Worm (Caenorhabditis elegans) whole organism, mixed stage, embryonic: ENCODE measurements around the gene R08C7.12.
A peak's percentile ranks its signal among the peaks of the same experiment; 100 is the strongest.

Experiments used
- bed-3 ChIP-seq: fragments of 200-800 bp; sonication (Bioruptor generic); optimal IDR thresholded peaks from 3 replicates; lab custom pipeline; 2018; ENCODE audit warnings: mild to moderate bottlenecking, missing genetic modification characterization, moderate library complexity, missing compliant biosample characterization
- blmp-1 ChIP-seq: fragments of 150-350 bp; optimal IDR thresholded peaks from 2 replicates; lab custom pipeline; 2014; ENCODE audit warnings: missing biosample characterization, missing genetic modification characterization
- ceh-43 ChIP-seq: fragments of 200-800 bp; sonication (Bioruptor generic); optimal IDR thresholded peaks from 2 replicates; lab custom pipeline; 2018; ENCODE audit warnings: mild to moderate bottlenecking, missing genetic modification characterization, moderate library complexity, missing compliant biosample characterization
- ceh-83 ChIP-seq: fragments of 200-800 bp; sonication (Bioruptor generic); optimal IDR thresholded peaks from 2 replicates; lab custom pipeline; 2018; ENCODE audit warnings: mild to moderate bottlenecking, missing genetic modification characterization, missing compliant biosample characterization
- ces-1 ChIP-seq: fragments of 150-350 bp; optimal IDR thresholded peaks from 2 replicates; lab custom pipeline; 2014; ENCODE audit warnings: missing biosample characterization, missing genetic modification reagents, missing genetic modification characterization
- cnd-1 ChIP-seq: fragments of 200-800 bp; sonication (Bioruptor generic); optimal IDR thresholded peaks from 2 replicates; lab custom pipeline; 2018; ENCODE audit warnings: mild to moderate bottlenecking, missing genetic modification characterization, missing compliant biosample characterization
- drap-1 ChIP-seq: fragments of 200-800 bp; sonication (Bioruptor generic); optimal IDR thresholded peaks from 3 replicates; lab custom pipeline; 2018; ENCODE audit warnings: mild to moderate bottlenecking, missing genetic modification characterization, missing compliant biosample characterization
- elt-1 ChIP-seq: sonication (generic microtip); optimal IDR thresholded peaks from 2 replicates; lab custom pipeline; 2017; ENCODE audit warnings: missing genetic modification characterization, mild to moderate bottlenecking, missing compliant biosample characterization, antibody characterized with exemption, moderate library complexity, borderline replicate concordance; ENCODE audit not compliant: insufficient read depth
- elt-3 ChIP-seq: fragments of 150-350 bp; optimal IDR thresholded peaks from 2 replicates; lab custom pipeline; 2014; ENCODE audit warnings: missing biosample characterization, missing genetic modification characterization
- flh-1 ChIP-seq: fragments of 200-800 bp; sonication (Bioruptor generic); optimal IDR thresholded peaks from 2 replicates; lab custom pipeline; 2018; ENCODE audit warnings: mild to moderate bottlenecking, missing genetic modification characterization, moderate library complexity, missing compliant biosample characterization
- hlh-1 ChIP-seq: fragments of 150-350 bp; optimal IDR thresholded peaks from 2 replicates; lab custom pipeline; 2014; ENCODE audit warnings: missing biosample characterization, missing genetic modification reagents, missing genetic modification characterization
- lin-13 ChIP-seq: fragments of 150-350 bp; optimal IDR thresholded peaks from 2 replicates; lab custom pipeline; 2014; ENCODE audit warnings: missing biosample characterization, missing genetic modification characterization
- lin-32 ChIP-seq: fragments of 200-800 bp; sonication (Bioruptor generic); optimal IDR thresholded peaks from 2 replicates; lab custom pipeline; 2018; ENCODE audit warnings: mild to moderate bottlenecking, missing genetic modification characterization, missing compliant biosample characterization
- lsy-2 ChIP-seq: fragments of 150-350 bp; optimal IDR thresholded peaks from 2 replicates; lab custom pipeline; 2014; ENCODE audit warnings: missing biosample characterization, missing genetic modification characterization
- mab-5 ChIP-seq: fragments of 150-350 bp; optimal IDR thresholded peaks from 2 replicates; lab custom pipeline; 2014; ENCODE audit warnings: missing biosample characterization, missing genetic modification characterization
- mep-1 ChIP-seq: fragments of 150-350 bp; optimal IDR thresholded peaks from 2 replicates; lab custom pipeline; 2017; ENCODE audit warnings: missing biosample characterization, missing genetic modification reagents, missing genetic modification characterization, inconsistent platforms
- mls-2 ChIP-seq: sonication (generic microtip); optimal IDR thresholded peaks from 2 replicates; lab custom pipeline; 2016; ENCODE audit warnings: mild to moderate bottlenecking, missing genetic modification characterization, moderate library complexity, missing compliant biosample characterization
- nhr-2 ChIP-seq: fragments of 150-350 bp; optimal IDR thresholded peaks from 2 replicates; lab custom pipeline; 2014; ENCODE audit warnings: missing biosample characterization, missing genetic modification characterization
- nhr-237 ChIP-seq: fragments of 150-350 bp; optimal IDR thresholded peaks from 2 replicates; lab custom pipeline; 2014; ENCODE audit warnings: missing biosample characterization, missing genetic modification characterization
- nhr-28 ChIP-seq: fragments of 150-350 bp; optimal IDR thresholded peaks from 2 replicates; lab custom pipeline; 2014; ENCODE audit warnings: missing biosample characterization, missing genetic modification characterization
- nhr-76 ChIP-seq: sonication (generic microtip); optimal IDR thresholded peaks from 2 replicates; lab custom pipeline; 2017; ENCODE audit warnings: missing biosample characterization, missing genetic modification characterization
- pha-4 ChIP-seq: fragments of 150-350 bp; optimal IDR thresholded peaks from 2 replicates; lab custom pipeline; 2018; ENCODE audit warnings: missing biosample characterization, missing genetic modification reagents, missing genetic modification characterization
- sem-2 ChIP-seq: fragments of 200-800 bp; sonication (Bioruptor generic); optimal IDR thresholded peaks from 2 replicates; lab custom pipeline; 2018; ENCODE audit warnings: mild to moderate bottlenecking, missing genetic modification characterization, missing compliant biosample characterization
- snpc-4 ChIP-seq: fragments of 150-350 bp; optimal IDR thresholded peaks from 2 replicates; lab custom pipeline; 2014; ENCODE audit warnings: missing biosample characterization, missing genetic modification characterization
- sptf-1 ChIP-seq: sonication (generic microtip); optimal IDR thresholded peaks from 2 replicates; lab custom pipeline; 2017; ENCODE audit warnings: mild to moderate bottlenecking, missing genetic modification characterization, moderate library complexity, missing compliant biosample characterization
- tbx-8 ChIP-seq: fragments of 200-800 bp; sonication (Bioruptor generic); optimal IDR thresholded peaks from 2 replicates; lab custom pipeline; 2018; ENCODE audit warnings: mild to moderate bottlenecking, missing genetic modification characterization, moderate library complexity, missing compliant biosample characterization
- unc-120 ChIP-seq: sonication (generic microtip); optimal IDR thresholded peaks from 2 replicates; lab custom pipeline; 2017; ENCODE audit warnings: missing genetic modification characterization, missing compliant biosample characterization; ENCODE audit not compliant: poor library complexity, severe bottlenecking
- unc-62 ChIP-seq: fragments of 150-350 bp; optimal IDR thresholded peaks from 2 replicates; lab custom pipeline; 2014; ENCODE audit warnings: missing biosample characterization, missing genetic modification reagents, missing genetic modification characterization
- zip-8 ChIP-seq: fragments of 150-350 bp; optimal IDR thresholded peaks from 2 replicates; lab custom pipeline; 2014; ENCODE audit warnings: missing biosample characterization, missing genetic modification characterization
- ztf-11 ChIP-seq: fragments of 150-350 bp; optimal IDR thresholded peaks from 2 replicates; lab custom pipeline; 2014; ENCODE audit warnings: missing biosample characterization, missing genetic modification characterization

R08C7.12 gene

ce11 chrIV:4447367-4447766 lies 2.2 kb upstream of the R08C7.12 start:
- no peak for TF ChIP-seq mep-1 (tag; lab: Kevin White, UChicago)
- no peak for TF ChIP-seq ceh-83 (GFP tag; lab: Kevin White, UChicago)
- no peak for TF ChIP-seq bed-3 (GFP tag; lab: Kevin White, UChicago)
- no peak for TF ChIP-seq ceh-43 (GFP tag; lab: Kevin White, UChicago)

- TF ChIP-seq flh-1 (GFP tag; lab: Kevin White, UChicago) (no peak), lsy-2 (tag; lab: Kevin White, UChicago) (no peak), drap-1 (GFP tag; lab: Kevin White, UChicago) (no peak), cnd-1 (tag; lab: Kevin White, UChicago) (peak; percentile 89), snpc-4 (tag; lab: Kevin White, UChicago) (no peak), mep-1 (tag; lab: Kevin White, UChicago) (no peak), ces-1 (GFP tag; lab: Kevin White, UChicago) (peak; percentile 62), ztf-11 (tag; lab: Kevin White, UChicago) (no peak), mls-2 (no peak), hlh-1 (tag; lab: Kevin White, UChicago) (peak; percentile 88), bed-3 (GFP tag; lab: Kevin White, UChicago) (no peak), ceh-43 (GFP tag; lab: Kevin White, UChicago) (no peak), blmp-1 (tag; lab: Kevin White, UChicago) (no peak), sem-2 (no peak), lin-32 (GFP tag; lab: Kevin White, UChicago) (peak; percentile 97), zip-8 (peak; percentile 30), elt-1 (tag; lab: Kevin White, UChicago) (no peak)
- TF ChIP-seq, all 35 proteins: peak for 5
These were observed 1.2 kb upstream of the R08C7.12 start for ce11 chrIV:4448343-4448742.

- TF ChIP-seq snpc-4 (tag; lab: Kevin White, UChicago), result no peak
- TF ChIP-seq drap-1 (GFP tag; lab: Kevin White, UChicago), result no peak
- TF ChIP-seq elt-3 (tag; lab: Kevin White, UChicago), result no peak
- TF ChIP-seq lin-13 (tag; lab: Kevin White, UChicago), result no peak
- TF ChIP-seq ceh-83 (GFP tag; lab: Kevin White, UChicago), result no peak
- TF ChIP-seq nhr-76 (tag; lab: Kevin White, UChicago), result no peak
- TF ChIP-seq nhr-237, result no peak
- TF ChIP-seq lsy-2 (tag; lab: Kevin White, UChicago), result no peak
- TF ChIP-seq blmp-1 (tag; lab: Kevin White, UChicago), result no peak
- no peak for TF ChIP-seq unc-62
- no peak for TF ChIP-seq unc-120
- TF ChIP-seq sptf-1 (tag; lab: Kevin White, UChicago), result no peak
- TF ChIP-seq hlh-1 (tag; lab: Kevin White, UChicago), result no peak
- no peak for TF ChIP-seq pha-4 (tag; lab: Kevin White, UChicago)
- TF ChIP-seq ces-1 (GFP tag; lab: Kevin White, UChicago), result no peak
- no peak for TF ChIP-seq tbx-8
- no peak for TF ChIP-seq mls-2
- TF ChIP-seq nhr-2 (tag; lab: Kevin White, UChicago), result no peak
- TF ChIP-seq, all 35 proteins: peak for 0
These were observed 304 bp downstream of the R08C7.12 start for ce11 chrIV:4449843-4450242.

- no peak for TF ChIP-seq snpc-4 (tag; lab: Kevin White, UChicago)
- no peak for TF ChIP-seq hlh-1 (tag; lab: Kevin White, UChicago)
- no peak for TF ChIP-seq sem-2
- TF ChIP-seq blmp-1 (tag; lab: Kevin White, UChicago), result no peak
- no peak for TF ChIP-seq ztf-11 (tag; lab: Kevin White, UChicago)
- no peak for TF ChIP-seq cnd-1 (tag; lab: Kevin White, UChicago)
- no peak for TF ChIP-seq ceh-83 (GFP tag; lab: Kevin White, UChicago)
- TF ChIP-seq zip-8, result no peak
- TF ChIP-seq mls-2, result no peak
- TF ChIP-seq ceh-43 (GFP tag; lab: Kevin White, UChicago), result no peak
- no peak for TF ChIP-seq mep-1 (tag; lab: Kevin White, UChicago)
- no peak for TF ChIP-seq nhr-28
- TF ChIP-seq mab-5 (tag; lab: Kevin White, UChicago), result no peak
- TF ChIP-seq tbx-8, result no peak
- no peak for TF ChIP-seq nhr-2 (tag; lab: Kevin White, UChicago)
- no peak for TF ChIP-seq unc-62
- no peak for TF ChIP-seq bed-3 (GFP tag; lab: Kevin White, UChicago)
- no peak for TF ChIP-seq lin-32 (GFP tag; lab: Kevin White, UChicago)
- no peak for TF ChIP-seq flh-1 (GFP tag; lab: Kevin White, UChicago)
- TF ChIP-seq nhr-237, result no peak
These were observed 2.0 kb downstream of the R08C7.12 start, which contains the start of gene R08C7.1 for ce11 chrIV:4451576-4451975. TSS of gene R08C7.1 (plus strand) at chrIV:4451876.
